Fruit fly (Drosophila melanogaster): ENCODE results near the gene CG13305.

Gene CG13305

dm6 chr3L:8691891-8692874 is 45.6 kb upstream of the CG13305 start (continued):
- no peak; the same call in none of the 2 replicates for TF ChIP-seq lmd (GFP tag; IDR thresholded peaks at IDR 0.05)
- no peak for TF ChIP-seq crp (GFP tag; optimal IDR thresholded peaks at IDR 0.05)
- TF ChIP-seq Sox100B (GFP tag; optimal IDR thresholded peaks at IDR 0.05) = peak; percentile 67
- TF ChIP-seq CG3281 (GFP tag; optimal IDR thresholded peaks at IDR 0.05) = peak; percentile 56
- 0 out of 3 replicates have a peak, but pooled peaks have one; percentile 27 for TF ChIP-seq zen2 (GFP tag; IDR thresholded peaks at IDR 0.05; ENCODE audit: partially characterized antibody)
- TF ChIP-seq bowl (GFP tag; IDR thresholded peaks at IDR 0.05) = no peak
- no peak for TF ChIP-seq seq (GFP tag; IDR thresholded peaks at IDR 0.05)
- peak; percentile 75 for TF ChIP-seq ftz-f1 (GFP tag; optimal IDR thresholded peaks at IDR 0.05)
- 0 out of 2 replicates have a peak, but pooled peaks have one; percentile 9 for TF ChIP-seq crol (GFP tag; IDR thresholded peaks at IDR 0.05)
- peak; percentile 85 for TF ChIP-seq CG9727 (GFP tag; optimal IDR thresholded peaks at IDR 0.05)
- peak; percentile 19 for TF ChIP-seq CG17359 (tag; optimal IDR thresholded peaks at IDR 0.05)
- TF ChIP-seq CG13296 (GFP tag; optimal IDR thresholded peaks at IDR 0.05) = no peak
- TF ChIP-seq CG16779 (GFP tag; IDR thresholded peaks at IDR 0.05) = no peak
- TF ChIP-seq Doc3 (GFP tag; IDR thresholded peaks at IDR 0.05; ENCODE audit: partially characterized antibody) = no peak
- TF ChIP-seq CG5180 (GFP tag; optimal IDR thresholded peaks at IDR 0.05) = peak; percentile 15
- TF ChIP-seq CG3163 (GFP tag; optimal IDR thresholded peaks at IDR 0.05) = no peak
- peak; percentile 29 for TF ChIP-seq Chrac-16 (GFP tag; optimal IDR thresholded peaks at IDR 0.05)
- TF ChIP-seq Optix (GFP tag; IDR thresholded peaks at IDR 0.05) = 0 out of 3 replicates have a peak, but pooled peaks have one; percentile 24
- TF ChIP-seq Poxn (GFP tag; IDR thresholded peaks at IDR 0.05) = no peak
- TF ChIP-seq CG18599 (GFP tag; optimal IDR thresholded peaks at IDR 0.05) = peak; percentile 42
- TF ChIP-seq rib (GFP tag; IDR thresholded peaks at IDR 0.05) = peak; percentile 10; the same call in 1 of the 2 replicates
- no peak for TF ChIP-seq Jarid2 (GFP tag; optimal IDR thresholded peaks at IDR 0.05)
- no peak for TF ChIP-seq CG17186 (GFP tag; optimal IDR thresholded peaks at IDR 0.05)
- TF ChIP-seq CG3407 (GFP tag; optimal IDR thresholded peaks at IDR 0.05) = peak; percentile 14
- no peak for TF ChIP-seq Ets97D (GFP tag; optimal IDR thresholded peaks at IDR 0.05)
- peak; percentile 4 for TF ChIP-seq unpg (GFP tag; optimal IDR thresholded peaks at IDR 0.05)
- TF ChIP-seq Dad (GFP tag; optimal IDR thresholded peaks at IDR 0.05) = no peak
- TF ChIP-seq CG17802 (tag; optimal IDR thresholded peaks at IDR 0.05) = no peak
- TF ChIP-seq NC2α (GFP tag; optimal IDR thresholded peaks at IDR 0.05) = no peak
- no peak for TF ChIP-seq NC2β (GFP tag; optimal IDR thresholded peaks at IDR 0.05)
- TF ChIP-seq CG6254 (GFP tag; optimal IDR thresholded peaks at IDR 0.05) = no peak
- no peak for TF ChIP-seq Blimp-1 (GFP tag; optimal IDR thresholded peaks at IDR 0.05)
- TF ChIP-seq sd (tag; optimal IDR thresholded peaks at IDR 0.05) = peak; percentile 76
- peak; percentile 42 for TF ChIP-seq fd96Cb (tag; optimal IDR thresholded peaks at IDR 0.05)
- TF ChIP-seq gem (tag; optimal IDR thresholded peaks at IDR 0.05) = peak; percentile 76
- TF ChIP-seq Meics (GFP tag; optimal IDR thresholded peaks at IDR 0.05) = peak; percentile 70
- peak; percentile 10; the same call in 1 of the 2 replicates for TF ChIP-seq ttk (GFP tag; IDR thresholded peaks at IDR 0.05)
- no peak for TF ChIP-seq CG15011 (GFP tag; optimal IDR thresholded peaks at IDR 0.05)
- TF ChIP-seq Sry-δ (GFP tag; optimal IDR thresholded peaks at IDR 0.05) = no peak
- TF ChIP-seq Sry-β (GFP tag; optimal IDR thresholded peaks at IDR 0.05) = no peak
- TF ChIP-seq ab (GFP tag; optimal IDR thresholded peaks at IDR 0.05) = no peak
- TF ChIP-seq pb (GFP tag; optimal IDR thresholded peaks at IDR 0.05) = no peak
- TF ChIP-seq nau (GFP tag; optimal IDR thresholded peaks at IDR 0.05) = no peak
- no peak for TF ChIP-seq knrl (GFP tag; IDR thresholded peaks at IDR 0.05; ENCODE audit: partially characterized antibody)
- no peak for TF ChIP-seq hbn (GFP tag; IDR thresholded peaks at IDR 0.05; ENCODE audit: partially characterized antibody)
- TF ChIP-seq CG13775 (GFP tag; optimal IDR thresholded peaks at IDR 0.05) = peak; percentile 68
- TF ChIP-seq dimm (GFP tag; IDR thresholded peaks at IDR 0.05) = no peak
